Fruit fly (Drosophila melanogaster) whole organism, embryonic: ENCODE data around the gene lute.

Experiments used
- Atf3 ChIP-seq: fragments of 200-800 bp; sonication (Bioruptor generic); optimal IDR thresholded peaks from 3 replicates; lab custom pipeline; 2016; ENCODE audit warnings: missing biosample characterization, missing genetic modification characterization
- CG10147 ChIP-seq: fragments of 200-800 bp; sonication (Bioruptor generic); optimal IDR thresholded peaks from 2 replicates; lab custom pipeline; 2019; ENCODE audit warnings: missing biosample characterization, mild to moderate bottlenecking, missing genetic modification characterization, moderate library complexity
- CG4360 ChIP-seq: fragments of 200-800 bp; sonication (Bioruptor generic); IDR thresholded peaks from 2 replicates; pipeline ENCODE4 v1.3.6; 2022; ENCODE audit warnings: missing biosample characterization, missing genetic modification characterization
- CG4854 ChIP-seq: fragments of 200-800 bp; sonication (Bioruptor generic); optimal IDR thresholded peaks from 2 replicates; lab custom pipeline; 2016; ENCODE audit warnings: missing biosample characterization, missing genetic modification characterization, inconsistent platforms
- CG8388 ChIP-seq: fragments of 200-800 bp; sonication (Bioruptor generic); optimal IDR thresholded peaks from 2 replicates; lab custom pipeline; 2019; ENCODE audit warnings: missing biosample characterization, mild to moderate bottlenecking, missing genetic modification characterization, moderate library complexity
- Doc2 ChIP-seq: fragments of 200-800 bp; sonication (Bioruptor generic); IDR thresholded peaks from 2 replicates; pipeline ENCODE4 v1.3.6; 2022; ENCODE audit warnings: missing biosample characterization, missing genetic modification characterization
- Nf-YC ChIP-seq: fragments of 200-800 bp; optimal IDR thresholded peaks from 3 replicates; lab custom pipeline; 2019; ENCODE audit warnings: missing biosample characterization, mild to moderate bottlenecking, missing genetic modification characterization, moderate library complexity
- Oli ChIP-seq: fragments of 200-800 bp; sonication (Bioruptor generic); optimal IDR thresholded peaks from 2 replicates; lab custom pipeline; 2018; ENCODE audit warnings: missing biosample characterization, mild to moderate bottlenecking, missing genetic modification characterization, moderate library complexity
- maf-S ChIP-seq: fragments of 200-800 bp; sonication (Bioruptor generic); optimal IDR thresholded peaks from 2 replicates; lab custom pipeline; 2016; ENCODE audit warnings: missing biosample characterization, missing genetic modification characterization
- seq ChIP-seq: fragments of 200-800 bp; sonication (Bioruptor generic); IDR thresholded peaks from 2 replicates; pipeline ENCODE4 v1.3.6; 2022; ENCODE audit warnings: missing biosample characterization, missing genetic modification characterization
- ssp ChIP-seq: fragments of 200-800 bp; sonication (Bioruptor generic); IDR thresholded peaks from 2 replicates; pipeline ENCODE4 v1.3.6; 2022; ENCODE audit warnings: missing biosample characterization, missing genetic modification characterization
- trem ChIP-seq: fragments of 200-800 bp; optimal IDR thresholded peaks from 3 replicates; lab custom pipeline; 2019; ENCODE audit warnings: missing biosample characterization, mild to moderate bottlenecking, missing genetic modification characterization, moderate library complexity
- yki ChIP-seq: fragments of >200 bp; optimal IDR thresholded peaks from 3 replicates; lab custom pipeline; 2018
- zfh2 ChIP-seq: fragments of 200-800 bp; sonication (Bioruptor generic); optimal IDR thresholded peaks from 2 replicates; lab custom pipeline; 2016; ENCODE audit warnings: missing biosample characterization, missing genetic modification characterization

dm6 chr3R:17391313-17391845, 11.6 kb downstream of the lute start, which contains the start of the genes Brf and sds22:
- TF ChIP-seq Oli (peak; percentile 92), maf-S (GFP tag; lab: Kevin White, UChicago) (peak; percentile 96), yki (lab: Kevin White, UChicago) (no peak), Nf-YC (tag; lab: Kevin White, UChicago) (peak; percentile 89), trem (tag; lab: Kevin White, UChicago) (peak; percentile 94), CG4854 (GFP tag; lab: Kevin White, UChicago) (peak; percentile 94), Doc2 (GFP tag; lab: Robert Waterston, UW) (peak; percentile 72), CG10147 (GFP tag; lab: Kevin White, UChicago) (peak; percentile 96), CG4360 (GFP tag; lab: Robert Waterston, UW) (peak; percentile 52), zfh2 (GFP tag; lab: Kevin White, UChicago) (peak; percentile 98), CG8388 (GFP tag; lab: Kevin White, UChicago) (peak; percentile 93), seq (GFP tag; lab: Robert Waterston, UW) (peak; percentile 85), ssp (peak; percentile 89), Atf3 (peak; percentile 94)
